Fruit fly (Drosophila melanogaster): ENCODE data around the gene CG2260.

The CG2260 gene

DNA sequence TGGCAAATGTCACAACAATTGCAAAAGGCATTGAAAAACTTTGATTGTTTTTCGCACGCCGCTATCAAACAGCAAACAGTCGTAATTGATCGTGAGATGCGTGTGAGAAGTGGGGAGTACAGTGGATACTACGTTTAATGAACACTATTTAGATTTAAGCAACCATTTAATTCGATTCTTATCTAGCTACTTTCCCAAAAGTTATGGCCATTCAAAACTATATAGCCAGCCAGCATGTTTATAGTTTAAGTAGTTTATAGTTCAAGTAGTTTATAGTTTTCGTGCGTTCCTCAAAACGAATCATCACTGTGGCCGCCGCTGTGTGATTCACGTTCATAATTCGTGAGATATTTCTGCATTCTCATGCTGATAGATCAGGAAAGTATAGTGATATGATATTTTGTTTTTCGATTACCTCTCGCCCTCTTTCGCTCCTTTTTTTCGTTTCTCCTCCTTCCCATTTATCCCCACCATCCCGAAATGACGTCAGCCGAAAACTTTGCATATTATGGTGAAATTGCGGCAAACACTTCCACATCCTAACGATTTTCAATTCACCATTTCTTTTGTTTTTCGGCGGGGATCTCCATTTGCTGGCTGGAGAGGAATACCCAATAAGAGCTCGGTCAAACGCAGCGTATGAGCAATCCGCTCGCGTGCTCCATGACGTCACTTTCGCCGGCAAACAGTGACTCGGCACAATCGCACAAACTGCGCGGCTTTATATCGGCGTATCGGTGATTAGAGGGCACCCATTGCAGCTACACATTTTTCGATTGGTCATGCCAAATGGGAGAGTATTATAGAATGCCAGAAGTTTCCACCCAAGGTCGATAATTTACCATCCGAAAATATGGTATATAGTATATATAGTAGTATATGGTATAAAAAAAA lies 7.3 kb downstream of the CG2260 start (continued):
- TF ChIP-seq chn (GFP tag; optimal IDR thresholded peaks at IDR 0.05), result peak; percentile 15
- no peak for TF ChIP-seq CG7987 (GFP tag; optimal IDR thresholded peaks at IDR 0.05)
- TF ChIP-seq CG15011 (GFP tag; optimal IDR thresholded peaks at IDR 0.05), result peak; percentile 43
- TF ChIP-seq bowl (GFP tag; IDR thresholded peaks at IDR 0.05), result no peak
- TF ChIP-seq HLH3B (GFP tag; IDR thresholded peaks at IDR 0.05), result peak; percentile 21; the same call in 1 of the 2 replicates
- peak; percentile 57; the same call in 1 of the 2 replicates for TF ChIP-seq klu (GFP tag; IDR thresholded peaks at IDR 0.05)
- peak; percentile 64 for TF ChIP-seq CG13296 (GFP tag; optimal IDR thresholded peaks at IDR 0.05)
- TF ChIP-seq pros (GFP tag; optimal IDR thresholded peaks at IDR 0.05), result no peak
- TF ChIP-seq CG11696 (GFP tag; IDR thresholded peaks at IDR 0.05), result no peak
- TF ChIP-seq ranshi (GFP tag; IDR thresholded peaks at IDR 0.05), result peak; percentile 63
- TF ChIP-seq Lhr (GFP tag; optimal IDR thresholded peaks at IDR 0.05), result no peak
- TF ChIP-seq CoRest (tag; optimal IDR thresholded peaks at IDR 0.05), result peak; percentile 70
- no peak for TF ChIP-seq jing (GFP tag; optimal IDR thresholded peaks at IDR 0.05)
- peak; percentile 51 for TF ChIP-seq CG13624 (GFP tag; optimal IDR thresholded peaks at IDR 0.05)
- TF ChIP-seq pita (GFP tag; optimal IDR thresholded peaks at IDR 0.05), result no peak
- TF ChIP-seq CG10209 (GFP tag; optimal IDR thresholded peaks at IDR 0.05), result peak; percentile 44
- no peak for TF ChIP-seq ewg (GFP tag; optimal IDR thresholded peaks at IDR 0.05)
- TF ChIP-seq CG34224 (GFP tag; IDR thresholded peaks at IDR 0.05; ENCODE audit: partially characterized antibody), result no peak
- peak; percentile 93 for TF ChIP-seq grau (tag; optimal IDR thresholded peaks at IDR 0.05)
- no peak for TF ChIP-seq CG30020 (tag; optimal IDR thresholded peaks at IDR 0.05)
- peak; percentile 48 for TF ChIP-seq CG18011 (GFP tag; optimal IDR thresholded peaks at IDR 0.05)
- TF ChIP-seq CG8478 (optimal IDR thresholded peaks at IDR 0.05), result no peak
- no peak for TF ChIP-seq CG6765 (GFP tag; optimal IDR thresholded peaks at IDR 0.05)
- peak; percentile 47; the same call in 1 of the 2 replicates for TF ChIP-seq Rx (GFP tag; IDR thresholded peaks at IDR 0.05)
- TF ChIP-seq CG3407 (GFP tag; optimal IDR thresholded peaks at IDR 0.05), result no peak
- TF ChIP-seq CG6272 (GFP tag; IDR thresholded peaks at IDR 0.05), result no peak
- peak; percentile 19 for TF ChIP-seq CG12942 (GFP tag; optimal IDR thresholded peaks at IDR 0.05)
- TF ChIP-seq fd96Cb (tag; optimal IDR thresholded peaks at IDR 0.05), result peak; percentile 7
- TF ChIP-seq Doc2 (GFP tag; IDR thresholded peaks at IDR 0.05), result no peak
- TF ChIP-seq Dek (tag; optimal IDR thresholded peaks at IDR 0.05), result peak; percentile 79
- TF ChIP-seq CG13894 (tag; optimal IDR thresholded peaks at IDR 0.05), result peak; percentile 56
- TF ChIP-seq CG7928 (GFP tag; optimal IDR thresholded peaks at IDR 0.05), result no peak
- TF ChIP-seq cwo (GFP tag; optimal IDR thresholded peaks at IDR 0.05), result peak; percentile 73
- peak; percentile 67 for TF ChIP-seq maf-S (GFP tag; optimal IDR thresholded peaks at IDR 0.05)
- no peak for TF ChIP-seq salm (tag; optimal IDR thresholded peaks at IDR 0.05)
- TF ChIP-seq p53 (GFP tag; optimal IDR thresholded peaks at IDR 0.05), result no peak
- TF ChIP-seq Oaz (GFP tag; IDR thresholded peaks at IDR 0.05), result peak; percentile 55
- no peak for TF ChIP-seq br (optimal IDR thresholded peaks at IDR 0.05)
- TF ChIP-seq CG4617 (GFP tag; optimal IDR thresholded peaks at IDR 0.05; ENCODE audit: borderline replicate concordance), result no peak
- peak; percentile 36 for TF ChIP-seq org-1 (GFP tag; optimal IDR thresholded peaks at IDR 0.05)
- peak; percentile 30; the same call in 1 of the 2 replicates for TF ChIP-seq H2.0 (GFP tag; IDR thresholded peaks at IDR 0.05)
- peak; percentile 4 for TF ChIP-seq CG4424 (GFP tag; optimal IDR thresholded peaks at IDR 0.05)
- peak; percentile 89 for TF ChIP-seq lab (GFP tag; optimal IDR thresholded peaks at IDR 0.05)
- TF ChIP-seq CG14860 (GFP tag; IDR thresholded peaks at IDR 0.05; ENCODE audit: partially characterized antibody), result no peak
- TF ChIP-seq CG13123 (GFP tag; optimal IDR thresholded peaks at IDR 0.05), result no peak
- 0 out of 3 replicates have a peak, but pooled peaks have one; percentile 29 for TF ChIP-seq Mrtf (GFP tag; IDR thresholded peaks at IDR 0.05)
- peak; percentile 47; the same call in 1 of the 2 replicates for TF ChIP-seq CG9215 (GFP tag; IDR thresholded peaks at IDR 0.05)
- TF ChIP-seq Kr (GFP tag; optimal IDR thresholded peaks at IDR 0.05), result no peak
- TF ChIP-seq CG17568 (GFP tag; optimal IDR thresholded peaks at IDR 0.05), result peak; percentile 2

Data from whole organism, embryonic.